Fruit fly (Drosophila melanogaster) whole organism, prepupa: ENCODE results near the gene RSG7.

ENCODE experiments used
- Blimp-1 ChIP-seq: fragments of 200-800 bp; sonication (Bioruptor generic); optimal IDR thresholded peaks from 3 replicates; lab custom pipeline; 2017; ENCODE audit warnings: missing biosample characterization, missing genetic modification characterization, mild to moderate bottlenecking, moderate library complexity, missing genetic modification reagents
- CG10631 ChIP-seq: fragments of 200-800 bp; sonication (Bioruptor generic); optimal IDR thresholded peaks from 2 replicates; lab custom pipeline; 2016; ENCODE audit warnings: missing biosample characterization, missing genetic modification characterization
- CG10669 ChIP-seq: fragments of 200-800 bp; sonication (Bioruptor generic); optimal IDR thresholded peaks from 3 replicates; lab custom pipeline; 2018; ENCODE audit warnings: missing biosample characterization, mild to moderate bottlenecking, missing genetic modification characterization, moderate library complexity
- CG11762 ChIP-seq: fragments of 200-800 bp; sonication (Bioruptor generic); optimal IDR thresholded peaks from 3 replicates; lab custom pipeline; 2016; ENCODE audit warnings: missing biosample characterization, missing genetic modification characterization; ENCODE audit not compliant: insufficient read depth
- CG11902 ChIP-seq: fragments of 200-800 bp; sonication (Bioruptor generic); optimal IDR thresholded peaks from 3 replicates; lab custom pipeline; 2016; ENCODE audit warnings: missing biosample characterization, missing genetic modification characterization
- CG15336 ChIP-seq: fragments of 200-800 bp; sonication (Bioruptor generic); IDR thresholded peaks from 2 replicates; pipeline ENCODE4 v1.3.6; 2022; ENCODE audit warnings: missing biosample characterization, missing genetic modification characterization
- CG31627 ChIP-seq: fragments of 200-800 bp; sonication (Bioruptor generic); optimal IDR thresholded peaks from 3 replicates; lab custom pipeline; 2016; ENCODE audit warnings: missing biosample characterization, missing genetic modification characterization
- CG32006 ChIP-seq: fragments of 200-800 bp; sonication (Bioruptor generic); optimal IDR thresholded peaks from 3 replicates; lab custom pipeline; 2017; ENCODE audit warnings: missing biosample characterization, mild to moderate bottlenecking, missing genetic modification characterization
- CG34406 ChIP-seq: fragments of 200-800 bp; sonication (Bioruptor generic); optimal IDR thresholded peaks from 3 replicates; lab custom pipeline; 2016; ENCODE audit warnings: missing biosample characterization, missing genetic modification characterization
- CG3919 ChIP-seq: fragments of 200-800 bp; sonication (Bioruptor generic); optimal IDR thresholded peaks from 3 replicates; lab custom pipeline; 2016; ENCODE audit warnings: missing biosample characterization, missing genetic modification characterization
- CG4318 ChIP-seq: fragments of 200-800 bp; sonication (Bioruptor generic); optimal IDR thresholded peaks from 3 replicates; lab custom pipeline; 2017; ENCODE audit warnings: missing biosample characterization, mild to moderate bottlenecking, missing genetic modification characterization
- CG6163 ChIP-seq: fragments of 200-800 bp; sonication (Bioruptor generic); IDR thresholded peaks from 3 replicates; pipeline ENCODE4 v1.3.6; 2022; ENCODE audit warnings: missing biosample characterization, missing genetic modification characterization
- CG6276 ChIP-seq: fragments of 200-800 bp; sonication (Bioruptor generic); optimal IDR thresholded peaks from 2 replicates; lab custom pipeline; 2017; ENCODE audit warnings: missing biosample characterization, mild to moderate bottlenecking, missing genetic modification characterization
- CG6792 ChIP-seq: fragments of 200-800 bp; sonication (Bioruptor generic); optimal IDR thresholded peaks from 3 replicates; lab custom pipeline; 2016; ENCODE audit warnings: missing biosample characterization, missing genetic modification characterization
- CG6808 ChIP-seq: fragments of 200-800 bp; sonication (Bioruptor generic); optimal IDR thresholded peaks from 3 replicates; lab custom pipeline; 2017; ENCODE audit warnings: missing biosample characterization, missing genetic modification characterization, mild to moderate bottlenecking, moderate library complexity, missing genetic modification reagents
- CG6854 ChIP-seq: fragments of 200-800 bp; sonication (Bioruptor generic); optimal IDR thresholded peaks from 2 replicates; lab custom pipeline; 2017; ENCODE audit warnings: missing biosample characterization, mild to moderate bottlenecking, missing genetic modification characterization
- CG7368 ChIP-seq: fragments of 200-800 bp; sonication (Bioruptor generic); optimal IDR thresholded peaks from 3 replicates; lab custom pipeline; 2016; ENCODE audit warnings: missing biosample characterization, missing genetic modification characterization
- CG8119 ChIP-seq: fragments of 200-800 bp; sonication (Bioruptor generic); IDR thresholded peaks from 3 replicates; pipeline ENCODE4 v1.3.6; 2022; ENCODE audit warnings: missing biosample characterization, missing genetic modification characterization
- CG8319 ChIP-seq: fragments of 200-800 bp; sonication (Bioruptor generic); optimal IDR thresholded peaks from 3 replicates; lab custom pipeline; 2016; ENCODE audit warnings: missing biosample characterization, missing genetic modification characterization
- CG8632 ChIP-seq: fragments of 200-800 bp; sonication (Bioruptor generic); optimal IDR thresholded peaks from 3 replicates; lab custom pipeline; 2016; ENCODE audit warnings: missing biosample characterization, missing genetic modification characterization
- Eip75B ChIP-seq: fragments of 200-800 bp; sonication (Bioruptor generic); optimal IDR thresholded peaks from 3 replicates; lab custom pipeline; 2016; ENCODE audit warnings: missing biosample characterization, missing genetic modification characterization
- Ets21C ChIP-seq: fragments of 200-800 bp; sonication (Bioruptor generic); optimal IDR thresholded peaks from 3 replicates; lab custom pipeline; 2016; ENCODE audit warnings: missing biosample characterization, missing genetic modification characterization
- Ets96B ChIP-seq: fragments of 200-800 bp; optimal IDR thresholded peaks from 2 replicates; lab custom pipeline; 2019; ENCODE audit warnings: missing biosample characterization, mild to moderate bottlenecking, missing genetic modification characterization, moderate library complexity
- Gug ChIP-seq: fragments of 200-800 bp; sonication (Bioruptor generic); IDR thresholded peaks from 2 replicates; pipeline ENCODE4 v1.3.6; 2022; ENCODE audit warnings: missing biosample characterization, missing genetic modification characterization
- Hr38 ChIP-seq: sonication (Bioruptor generic); optimal IDR thresholded peaks from 2 replicates; lab custom pipeline; 2016; ENCODE audit warnings: missing biosample characterization, missing genetic modification characterization
- Hr39 ChIP-seq: fragments of 200-800 bp; sonication (Bioruptor generic); optimal IDR thresholded peaks from 2 replicates; lab custom pipeline; 2016; ENCODE audit warnings: missing biosample characterization, missing genetic modification characterization
- Hr4 ChIP-seq: fragments of 200-800 bp; sonication (Bioruptor generic); optimal IDR thresholded peaks from 3 replicates; lab custom pipeline; 2016; ENCODE audit warnings: missing biosample characterization, missing genetic modification characterization
- Lpt ChIP-seq: fragments of 200-800 bp; sonication (Bioruptor generic); optimal IDR thresholded peaks from 3 replicates; lab custom pipeline; 2016; ENCODE audit warnings: missing biosample characterization, missing genetic modification characterization
- Met ChIP-seq: fragments of 200-800 bp; sonication (Bioruptor generic); optimal IDR thresholded peaks from 3 replicates; lab custom pipeline; 2016; ENCODE audit warnings: missing biosample characterization, missing genetic modification characterization
- OdsH ChIP-seq: fragments of 200-800 bp; sonication (Bioruptor generic); optimal IDR thresholded peaks from 3 replicates; lab custom pipeline; 2016; ENCODE audit warnings: missing biosample characterization, missing genetic modification characterization
- Smox ChIP-seq: fragments of 200-800 bp; sonication (Bioruptor generic); optimal IDR thresholded peaks from 3 replicates; lab custom pipeline; 2016; ENCODE audit warnings: missing biosample characterization, missing genetic modification characterization
- Sox102F ChIP-seq: fragments of 200-800 bp; sonication (Bioruptor generic); optimal IDR thresholded peaks from 2 replicates; lab custom pipeline; 2016; ENCODE audit warnings: missing biosample characterization, mild to moderate bottlenecking, missing genetic modification characterization
- Sox14 ChIP-seq: fragments of 200-800 bp; sonication (Bioruptor generic); optimal IDR thresholded peaks from 3 replicates; lab custom pipeline; 2016; ENCODE audit warnings: missing biosample characterization, missing genetic modification characterization
- Sox15 ChIP-seq: fragments of 200-800 bp; sonication (Bioruptor generic); optimal IDR thresholded peaks from 3 replicates; lab custom pipeline; 2016; ENCODE audit warnings: missing biosample characterization, missing genetic modification characterization
- achi ChIP-seq: fragments of 200-800 bp; sonication (Bioruptor generic); optimal IDR thresholded peaks from 3 replicates; lab custom pipeline; 2016; ENCODE audit warnings: missing biosample characterization, missing genetic modification characterization
- cyc ChIP-seq: fragments of 200-800 bp; sonication (Bioruptor generic); optimal IDR thresholded peaks from 3 replicates; lab custom pipeline; 2016; ENCODE audit warnings: missing biosample characterization, missing genetic modification characterization
- dsx ChIP-seq: fragments of 200-800 bp; optimal IDR thresholded peaks from 3 replicates; lab custom pipeline; 2019; ENCODE audit warnings: missing biosample characterization, mild to moderate bottlenecking, missing genetic modification characterization, moderate library complexity; ENCODE audit not compliant: poor library complexity, severe bottlenecking
- esn ChIP-seq: fragments of 200-800 bp; sonication (Bioruptor generic); optimal IDR thresholded peaks from 2 replicates; lab custom pipeline; 2016; ENCODE audit warnings: missing biosample characterization, mild to moderate bottlenecking, missing genetic modification characterization, moderate library complexity
- fd59A ChIP-seq: fragments of 200-800 bp; sonication (Bioruptor generic); optimal IDR thresholded peaks from 2 replicates; lab custom pipeline; 2017; ENCODE audit warnings: missing biosample characterization, mild to moderate bottlenecking, missing genetic modification characterization, missing genetic modification reagents
- fd85E ChIP-seq: fragments of 200-800 bp; sonication (Bioruptor generic); optimal IDR thresholded peaks from 3 replicates; lab custom pipeline; 2016; ENCODE audit warnings: missing biosample characterization, missing genetic modification characterization
- fkh ChIP-seq: fragments of 200-800 bp; sonication (Bioruptor generic); optimal IDR thresholded peaks from 3 replicates; lab custom pipeline; 2017; ENCODE audit warnings: missing biosample characterization, mild to moderate bottlenecking, missing genetic modification characterization, moderate library complexity
- lz ChIP-seq: fragments of 200-800 bp; sonication (Bioruptor generic); optimal IDR thresholded peaks from 3 replicates; lab custom pipeline; 2016; ENCODE audit warnings: missing biosample characterization, missing genetic modification characterization
- net ChIP-seq: fragments of 200-800 bp; sonication (Bioruptor generic); optimal IDR thresholded peaks from 3 replicates; lab custom pipeline; 2016; ENCODE audit warnings: missing biosample characterization, missing genetic modification characterization
- pdm3 ChIP-seq: fragments of 200-800 bp; sonication (Bioruptor generic); optimal IDR thresholded peaks from 3 replicates; lab custom pipeline; 2016; ENCODE audit warnings: missing biosample characterization, missing genetic modification characterization
- salr ChIP-seq, 2 experiments: fragments of 200-800 bp; sonication (Bioruptor generic); optimal IDR thresholded peaks; 3 replicates each; lab custom pipeline; 2016 to 2018; ENCODE audit warnings: missing biosample characterization in 2 of 2, missing genetic modification characterization in 2 of 2, mild to moderate bottlenecking in 1 of 2
- ss ChIP-seq, 2 experiments: fragments of 200-800 bp; sonication (Bioruptor generic); optimal IDR thresholded peaks; 2 replicates in 1 of 2; 3 replicates in 1 of 2; lab custom pipeline; 2017 to 2018; ENCODE audit warnings: mild to moderate bottlenecking in 2 of 2, missing biosample characterization in 2 of 2, missing genetic modification characterization in 2 of 2, moderate library complexity in 1 of 2
- svp ChIP-seq: fragments of 200-800 bp; sonication (Bioruptor generic); peaks from one replicate; lab custom pipeline; 2016; ENCODE audit warnings: missing biosample characterization, missing genetic modification characterization
- topi ChIP-seq: fragments of 200-800 bp; sonication (Bioruptor generic); optimal IDR thresholded peaks from 3 replicates; lab custom pipeline; 2016; ENCODE audit warnings: missing biosample characterization, missing genetic modification characterization
- vri ChIP-seq: fragments of 200-800 bp; sonication (Bioruptor generic); optimal IDR thresholded peaks from 3 replicates; lab custom pipeline; 2016; ENCODE audit warnings: missing biosample characterization, mild to moderate bottlenecking, missing genetic modification characterization

Gene RSG7

dm6 chrX:16830081-16830480, 14.2 kb downstream of the RSG7 start (continued):
- TF ChIP-seq achi (GFP tag; lab: Kevin White, UChicago): peak; percentile 19
- peak; percentile 1 for TF ChIP-seq esn (GFP tag; lab: Kevin White, UChicago)
- TF ChIP-seq Hr38: no peak
- no peak for TF ChIP-seq topi
- peak; percentile 8 for TF ChIP-seq Sox14 (GFP tag; lab: Kevin White, UChicago)

DNA sequence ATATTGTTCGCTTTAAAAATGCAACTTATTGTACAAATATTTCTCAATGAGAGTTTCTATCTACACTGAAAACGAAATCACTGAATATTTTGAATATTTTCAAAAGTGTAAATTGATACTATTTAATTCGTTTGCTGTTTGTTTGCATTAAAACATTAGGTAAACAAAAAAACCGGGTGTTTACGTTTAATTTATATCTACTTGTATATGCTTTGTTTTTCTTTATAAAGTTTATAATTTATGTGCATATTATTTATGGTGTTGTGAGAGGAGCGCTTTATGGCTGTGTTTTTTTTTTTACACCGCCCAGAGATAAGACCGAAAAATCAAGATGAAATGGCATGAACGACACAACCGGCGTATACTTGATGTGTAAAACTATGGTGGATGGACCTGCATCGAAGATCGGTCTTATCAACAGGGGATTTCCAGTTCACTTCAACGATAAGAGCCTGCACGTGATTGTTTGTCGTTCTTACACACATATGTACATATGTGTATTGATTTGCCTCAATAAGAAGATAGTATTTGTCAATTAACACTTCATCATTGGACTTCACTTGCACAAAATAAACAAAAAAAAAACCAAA, 14.7 kb downstream of the RSG7 start:
- peak; percentile 37 for TF ChIP-seq Ets96B
- peak; percentile 37 for TF ChIP-seq Hr4 (GFP tag; lab: Kevin White, UChicago)
- TF ChIP-seq Met: peak; percentile 43
- no peak for TF ChIP-seq Lpt
- TF ChIP-seq CG10631 (GFP tag; lab: Kevin White, UChicago): peak; percentile 21
- TF ChIP-seq Sox102F (GFP tag; lab: Kevin White, UChicago): no peak
- TF ChIP-seq Sox14 (GFP tag; lab: Kevin White, UChicago): peak; percentile 14
- TF ChIP-seq fkh (GFP tag; lab: Kevin White, UChicago): no peak
- no peak for TF ChIP-seq CG6163
- TF ChIP-seq esn (GFP tag; lab: Kevin White, UChicago): peak; percentile 47
- TF ChIP-seq Gug (GFP tag; lab: Robert Waterston, UW): no peak
- no peak for TF ChIP-seq CG3919 (GFP tag; lab: Kevin White, UChicago)
- no peak for TF ChIP-seq CG4318 (GFP tag; lab: Kevin White, UChicago)
- peak; percentile 33 for TF ChIP-seq OdsH (GFP tag; lab: Kevin White, UChicago)
- TF ChIP-seq Ets21C: no peak
- no peak for TF ChIP-seq lz (GFP tag; lab: Kevin White, UChicago)
- TF ChIP-seq CG11902 (GFP tag; lab: Kevin White, UChicago): no peak
- TF ChIP-seq CG7368 (GFP tag; lab: Kevin White, UChicago): no peak
- no peak for TF ChIP-seq CG8319 (GFP tag; lab: Kevin White, UChicago)
- TF ChIP-seq CG8632 (GFP tag; lab: Kevin White, UChicago): no peak
- no peak for TF ChIP-seq CG31627 (GFP tag; lab: Kevin White, UChicago)
- no peak for TF ChIP-seq fd85E (GFP tag; lab: Kevin White, UChicago)
- TF ChIP-seq CG6808 (GFP tag; lab: Kevin White, UChicago): no peak
- TF ChIP-seq dsx (GFP tag; lab: Kevin White, UChicago): no peak
- TF ChIP-seq topi: peak; percentile 19
- TF ChIP-seq Eip75B (GFP tag; lab: Kevin White, UChicago): peak; percentile 8
- TF ChIP-seq CG10669 (GFP tag; lab: Kevin White, UChicago): peak; percentile 12
- peak; percentile 9 for TF ChIP-seq net
- no peak for TF ChIP-seq CG11762
- TF ChIP-seq Hr39 (GFP tag; lab: Kevin White, UChicago): peak; percentile 5
- no peak for TF ChIP-seq CG6792 (GFP tag; lab: Kevin White, UChicago)
- no peak for TF ChIP-seq ss (GFP tag; optimal IDR thresholded peaks at IDR 0.05; lab: Kevin White, UChicago)
- TF ChIP-seq cyc: no peak
- peak; percentile 65 for TF ChIP-seq svp
- TF ChIP-seq vri (GFP tag; lab: Kevin White, UChicago): no peak
- TF ChIP-seq CG8119: no peak
- TF ChIP-seq CG6854 (GFP tag; lab: Kevin White, UChicago): no peak
- TF ChIP-seq Sox15 (GFP tag; lab: Kevin White, UChicago): no peak
- TF ChIP-seq achi (GFP tag; lab: Kevin White, UChicago): no peak
- no peak for TF ChIP-seq fd59A
- TF ChIP-seq Hr38: no peak
- no peak for TF ChIP-seq CG6276
- peak; percentile 26 for TF ChIP-seq CG34406
- peak; percentile 39 for TF ChIP-seq CG32006 (GFP tag; lab: Kevin White, UChicago)
- TF ChIP-seq salr (GFP tag; optimal IDR thresholded peaks at IDR 0.05; lab: Kevin White, UChicago): no peak
- 0 out of 2 replicates have a peak, but pooled peaks have one; percentile 22 for TF ChIP-seq CG15336 (GFP tag; lab: Robert Waterston, UW)
- peak; percentile 35 for TF ChIP-seq Smox (GFP tag; lab: Kevin White, UChicago)
- TF ChIP-seq pdm3 (GFP tag; lab: Kevin White, UChicago): peak; percentile 53
- TF ChIP-seq Blimp-1 (GFP tag; lab: Kevin White, UChicago): no peak
